Worm (Caenorhabditis elegans) whole organism, L4/young adult: ENCODE results near the gene ZK1307.2.

Experiments used
- W03F9.2 ChIP-seq: fragments of 150-350 bp; optimal IDR thresholded peaks from 2 replicates; lab custom pipeline; 2014; ENCODE audit warnings: missing biosample characterization, missing genetic modification characterization
- dao-5 ChIP-seq: sonication (generic microtip); optimal IDR thresholded peaks from 2 replicates; lab custom pipeline; 2016; ENCODE audit warnings: missing genotype, missing genetic modification characterization, moderate library complexity, missing compliant biosample characterization
- him-1 ChIP-seq: sonication (generic microtip); optimal IDR thresholded peaks from 2 replicates; lab custom pipeline; 2016; ENCODE audit warnings: missing genotype, missing genetic modification reagents, missing genetic modification characterization, missing compliant biosample characterization

- TF ChIP-seq him-1: no peak
- no peak for TF ChIP-seq dao-5 (tag; lab: Kevin White, UChicago)
- TF ChIP-seq W03F9.2 (tag; lab: Kevin White, UChicago): no peak
Measured at ce11 chrII:9609296-9609695, 44.5 kb downstream of the ZK1307.2 start, which contains the start of gene pap-2.
